Worm (Caenorhabditis elegans) whole organism, L1 larva: ENCODE measurements around the gene ppm-1.A.

Source experiments
- C04F5.9 ChIP-seq: sonication (generic microtip); optimal IDR thresholded peaks from 2 replicates; lab custom pipeline; 2016; ENCODE audit warnings: missing genetic modification characterization, missing compliant biosample characterization
- C16A3.4 ChIP-seq: fragments of 150-350 bp; optimal IDR thresholded peaks from 2 replicates; lab custom pipeline; 2014; ENCODE audit warnings: missing biosample characterization, missing genetic modification characterization
- C34B4.2 ChIP-seq: sonication (generic microtip); optimal IDR thresholded peaks from 2 replicates; lab custom pipeline; 2017; ENCODE audit warnings: mild to moderate bottlenecking, missing genetic modification characterization, missing compliant biosample characterization
- blmp-1 ChIP-seq: fragments of 150-350 bp; optimal IDR thresholded peaks from 2 replicates; lab custom pipeline; 2014; ENCODE audit warnings: missing biosample characterization, missing genetic modification characterization
- ceh-90 ChIP-seq: sonication (generic microtip); optimal IDR thresholded peaks from 2 replicates; lab custom pipeline; 2016; ENCODE audit warnings: missing genetic modification characterization, missing compliant biosample characterization
- ces-1 ChIP-seq: fragments of 150-350 bp; optimal IDR thresholded peaks from 2 replicates; lab custom pipeline; 2014; ENCODE audit warnings: missing biosample characterization, missing genetic modification reagents, missing genetic modification characterization
- efl-1 ChIP-seq, 4 experiments: fragments of 150-350 bp; optimal IDR thresholded peaks in 3 of 4; peaks in 1 of 4; 1 replicate in 1 of 4; 2 replicates in 3 of 4; lab custom pipeline; 2014; ENCODE audit warnings: missing biosample characterization in 2 of 4, missing genetic modification characterization in 2 of 4, missing genetic modification reagents in 2 of 4
- efl-3 ChIP-seq: fragments of 200-800 bp; sonication (Bioruptor generic); optimal IDR thresholded peaks from 2 replicates; lab custom pipeline; 2018; ENCODE audit warnings: mild to moderate bottlenecking, missing genetic modification characterization, missing compliant biosample characterization
- egl-27 ChIP-seq, 2 experiments: fragments of 150-350 bp in 1 of 2; sonication (generic microtip); optimal IDR thresholded peaks; 3 replicates each; lab custom pipeline; 2017 to 2018; ENCODE audit warnings: missing biosample characterization in 2 of 2, missing genetic modification characterization in 2 of 2, missing genetic modification reagents in 2 of 2
- elt-2 ChIP-seq: sonication (generic microtip); optimal IDR thresholded peaks from 2 replicates; lab custom pipeline; 2016; ENCODE audit warnings: missing genetic modification characterization, mild to moderate bottlenecking, inconsistent platforms, missing compliant biosample characterization, missing genetic modification reagents
- fkh-4 ChIP-seq: sonication (generic microtip); optimal IDR thresholded peaks from 2 replicates; lab custom pipeline; 2016; ENCODE audit warnings: missing compliant biosample characterization, missing genetic modification characterization, borderline replicate concordance
- fkh-8 ChIP-seq: sonication (generic microtip); optimal IDR thresholded peaks from 2 replicates; lab custom pipeline; 2016; ENCODE audit warnings: mild to moderate bottlenecking, missing genetic modification characterization, missing compliant biosample characterization
- hlh-17 ChIP-seq: fragments of 200-800 bp; sonication (Bioruptor generic); optimal IDR thresholded peaks from 2 replicates; lab custom pipeline; 2018; ENCODE audit warnings: missing genetic modification characterization, mild to moderate bottlenecking, missing compliant biosample characterization, moderate library complexity, borderline replicate concordance
- irx-1 ChIP-seq: sonication (generic microtip); optimal IDR thresholded peaks from 2 replicates; lab custom pipeline; 2016; ENCODE audit warnings: missing genetic modification characterization, missing compliant biosample characterization
- isw-1 ChIP-seq: fragments of 200-800 bp; sonication (Bioruptor generic); IDR thresholded peaks from 2 replicates; pipeline ENCODE4 v1.3.6; 2022; ENCODE audit warnings: missing genetic modification characterization, missing compliant biosample characterization
- lin-15B ChIP-seq: fragments of 150-350 bp; sonication (generic microtip); optimal IDR thresholded peaks from 3 replicates; lab custom pipeline; 2014; ENCODE audit warnings: missing biosample characterization, missing genetic modification characterization
- lir-3 ChIP-seq: sonication (generic microtip); optimal IDR thresholded peaks from 2 replicates; lab custom pipeline; 2016; ENCODE audit warnings: mild to moderate bottlenecking, missing genetic modification characterization, moderate library complexity, missing compliant biosample characterization; ENCODE audit not compliant: poor library complexity
- mab-9 ChIP-seq: fragments of 200-800 bp; sonication (Bioruptor generic); IDR thresholded peaks from 2 replicates; pipeline ENCODE4 v1.3.6; 2022; ENCODE audit warnings: missing genetic modification reagents, missing genetic modification characterization, missing compliant biosample characterization
- mdl-1 ChIP-seq, 2 experiments: fragments of 150-350 bp; optimal IDR thresholded peaks; 2 replicates each; lab custom pipeline; 2014 to 2017; ENCODE audit warnings: missing biosample characterization in 2 of 2, missing genetic modification characterization in 2 of 2, inconsistent platforms in 1 of 2
- mef-2 ChIP-seq: fragments of 150-350 bp; optimal IDR thresholded peaks from 2 replicates; lab custom pipeline; 2014; ENCODE audit warnings: missing biosample characterization, missing genetic modification characterization
- mep-1 ChIP-seq: fragments of 150-350 bp; optimal IDR thresholded peaks from 2 replicates; lab custom pipeline; 2014; ENCODE audit warnings: missing biosample characterization, missing genetic modification characterization
- nhr-11 ChIP-seq: fragments of 150-350 bp; optimal IDR thresholded peaks from 2 replicates; lab custom pipeline; 2014; ENCODE audit warnings: missing biosample characterization, missing genetic modification characterization
- nhr-12 ChIP-seq: sonication (generic microtip); optimal IDR thresholded peaks from 2 replicates; lab custom pipeline; 2017; ENCODE audit warnings: missing biosample characterization, missing genetic modification characterization
- nhr-20 ChIP-seq: sonication (generic microtip); optimal IDR thresholded peaks from 2 replicates; lab custom pipeline; 2016; ENCODE audit warnings: mild to moderate bottlenecking, missing genetic modification characterization, missing compliant biosample characterization
- nhr-28 ChIP-seq: fragments of 150-350 bp; optimal IDR thresholded peaks from 2 replicates; lab custom pipeline; 2014; ENCODE audit warnings: missing biosample characterization, missing genetic modification characterization
- nhr-47 ChIP-seq: sonication (generic microtip); optimal IDR thresholded peaks from 2 replicates; lab custom pipeline; 2016; ENCODE audit warnings: mild to moderate bottlenecking, missing genetic modification characterization, moderate library complexity, missing compliant biosample characterization
- nhr-71 ChIP-seq: sonication (generic microtip); optimal IDR thresholded peaks from 2 replicates; lab custom pipeline; 2016; ENCODE audit warnings: mild to moderate bottlenecking, missing genetic modification characterization, moderate library complexity, missing compliant biosample characterization
- nhr-77 ChIP-seq: fragments of 150-350 bp; optimal IDR thresholded peaks from 2 replicates; lab custom pipeline; 2014; ENCODE audit warnings: missing biosample characterization, missing genetic modification characterization
- nhr-85 ChIP-seq: sonication (generic microtip); peaks from one replicate; lab custom pipeline; 2016; ENCODE audit warnings: missing genetic modification characterization, inconsistent platforms, missing compliant biosample characterization
- pag-3 ChIP-seq: sonication (generic microtip); optimal IDR thresholded peaks from 2 replicates; lab custom pipeline; 2017; ENCODE audit warnings: missing genetic modification characterization, mild to moderate bottlenecking, missing compliant biosample characterization, antibody characterized with exemption, borderline replicate concordance; ENCODE audit not compliant: insufficient read depth
- pax-3 ChIP-seq: fragments of 200-800 bp; sonication (Bioruptor generic); optimal IDR thresholded peaks from 2 replicates; lab custom pipeline; 2018; ENCODE audit warnings: mild to moderate bottlenecking, missing genetic modification characterization, moderate library complexity, missing compliant biosample characterization
- pqm-1 ChIP-seq: sonication (generic microtip); optimal IDR thresholded peaks from 3 replicates; lab custom pipeline; 2017; ENCODE audit warnings: missing biosample characterization, missing genetic modification characterization
- snu-23 ChIP-seq: sonication (generic microtip); optimal IDR thresholded peaks from 2 replicates; lab custom pipeline; 2016; ENCODE audit warnings: missing genetic modification characterization, missing compliant biosample characterization
- sox-4 ChIP-seq: sonication (generic microtip); optimal IDR thresholded peaks from 2 replicates; lab custom pipeline; 2016; ENCODE audit warnings: missing genetic modification characterization, missing compliant biosample characterization
- sup-37 ChIP-seq: fragments of 200-800 bp; sonication (Bioruptor generic); optimal IDR thresholded peaks from 2 replicates; lab custom pipeline; 2018; ENCODE audit warnings: mild to moderate bottlenecking, missing genetic modification characterization, missing compliant biosample characterization
- swsn-7 ChIP-seq: sonication (generic microtip); optimal IDR thresholded peaks from 2 replicates; lab custom pipeline; 2016; ENCODE audit warnings: missing genetic modification characterization, missing compliant biosample characterization
- tlp-1 ChIP-seq: fragments of 150-350 bp; optimal IDR thresholded peaks from 2 replicates; lab custom pipeline; 2014; ENCODE audit warnings: missing biosample characterization, missing genetic modification characterization
- unc-30 ChIP-seq: sonication (generic microtip); optimal IDR thresholded peaks from 2 replicates; lab custom pipeline; 2017; ENCODE audit warnings: missing biosample characterization, missing genetic modification characterization
- unc-86 ChIP-seq: sonication (generic microtip); optimal IDR thresholded peaks from 2 replicates; lab custom pipeline; 2016; ENCODE audit warnings: missing genetic modification characterization, missing compliant biosample characterization
- xbp-1 ChIP-seq: sonication (generic microtip); optimal IDR thresholded peaks from 2 replicates; lab custom pipeline; 2016; ENCODE audit warnings: missing genetic modification characterization, missing compliant biosample characterization
- zag-1 ChIP-seq: fragments of 150-350 bp; optimal IDR thresholded peaks from 2 replicates; lab custom pipeline; 2014; ENCODE audit warnings: missing biosample characterization, missing genetic modification characterization
- ztf-11 ChIP-seq, 2 experiments: sonication (generic microtip); optimal IDR thresholded peaks; 2 replicates each; lab custom pipeline; 2016 to 2017; ENCODE audit warnings: missing genetic modification characterization in 2 of 2, missing biosample characterization in 1 of 2, missing compliant biosample characterization in 1 of 2
- ztf-4 ChIP-seq: fragments of 150-350 bp; optimal IDR thresholded peaks from 2 replicates; lab custom pipeline; 2014; ENCODE audit warnings: missing biosample characterization, missing genetic modification characterization

The ppm-1.A gene

ce11 chrV:10535325-10535724 is 863 bp downstream of the ppm-1.A start (continued):
- TF ChIP-seq pqm-1 (tag; lab: Kevin White, UChicago): no peak
- peak in 1 of 2 experiments; percentile 27 for TF ChIP-seq efl-1 (optimal IDR thresholded peaks at IDR 0.05; lab: Kevin White, UChicago)
- peak; percentile 13 to 93 for TF ChIP-seq efl-1 (GFP tag; optimal IDR thresholded peaks at IDR 0.05 in 1 of 2; lab: Kevin White, UChicago)
- TF ChIP-seq pag-3 (tag; lab: Kevin White, UChicago): no peak
- no peak for TF ChIP-seq egl-27 (tag; optimal IDR thresholded peaks at IDR 0.05; lab: Kevin White, UChicago)
- no peak for TF ChIP-seq nhr-12 (tag; lab: Kevin White, UChicago)
- no peak for TF ChIP-seq lir-3 (tag; lab: Kevin White, UChicago)
- no peak for TF ChIP-seq nhr-28 (tag; lab: Kevin White, UChicago)
- TF ChIP-seq mep-1: peak; percentile 42
- no peak for TF ChIP-seq unc-30 (tag; lab: Kevin White, UChicago)
- no peak for TF ChIP-seq hlh-17 (GFP tag; lab: Kevin White, UChicago)
- no peak for TF ChIP-seq nhr-11 (tag; lab: Kevin White, UChicago)
- TF ChIP-seq C34B4.2 (tag; lab: Kevin White, UChicago): no peak
- TF ChIP-seq nhr-71 (tag; lab: Kevin White, UChicago): peak; percentile 63
- peak in 1 of 2 experiments; percentile 31 for TF ChIP-seq mdl-1 (tag; optimal IDR thresholded peaks at IDR 0.05; lab: Kevin White, UChicago)
- no peak for TF ChIP-seq lin-15B
- no peak for TF ChIP-seq C04F5.9 (tag; lab: Kevin White, UChicago)
- TF ChIP-seq fkh-8 (tag; lab: Kevin White, UChicago): peak; percentile 50
- no peak for TF ChIP-seq sox-4 (tag; lab: Kevin White, UChicago)
- peak; percentile 44 for TF ChIP-seq blmp-1 (tag; lab: Kevin White, UChicago)
- TF ChIP-seq pax-3 (tag; lab: Kevin White, UChicago): no peak
- no peak for TF ChIP-seq tlp-1 (tag; lab: Kevin White, UChicago)
- no peak for TF ChIP-seq nhr-85 (tag; lab: Kevin White, UChicago)

ce11 chrV:10532725-10533124 is 3.5 kb downstream of the ppm-1.A start, which contains the start of gene txt-10:
TSS of gene txt-10 (minus strand) at chrV:10532825.
- no peak for TF ChIP-seq irx-1 (tag; lab: Kevin White, UChicago)
- no peak for TF ChIP-seq nhr-47 (tag; lab: Kevin White, UChicago)
- TF ChIP-seq efl-3 (GFP tag; lab: Kevin White, UChicago): no peak
- no peak for TF ChIP-seq mdl-1 (tag; optimal IDR thresholded peaks at IDR 0.05; lab: Kevin White, UChicago)
- no peak for TF ChIP-seq ces-1 (GFP tag; lab: Kevin White, UChicago)
- no peak for TF ChIP-seq C34B4.2 (tag; lab: Kevin White, UChicago)
- no peak for TF ChIP-seq elt-2
- TF ChIP-seq nhr-85 (tag; lab: Kevin White, UChicago): no peak
- TF ChIP-seq zag-1 (tag; lab: Kevin White, UChicago): no peak

ce11 chrV:10529600-10529999 is 6.6 kb downstream of the ppm-1.A start:
- TF ChIP-seq blmp-1 (tag; lab: Kevin White, UChicago) (peak; percentile 93), ztf-4 (tag; lab: Kevin White, UChicago) (no peak), egl-27 (tag; optimal IDR thresholded peaks at IDR 0.05; lab: Kevin White, UChicago) (no peak), unc-86 (no peak), swsn-7 (tag; lab: Kevin White, UChicago) (no peak)
- TF ChIP-seq, all 84 proteins: peak for 1

ce11 chrV:10528500-10528899 is 7.7 kb downstream of the ppm-1.A start, which contains the start of gene F25D1.3:
TSS of gene F25D1.3 (plus strand) at chrV:10528724.
- TF ChIP-seq blmp-1 (tag; lab: Kevin White, UChicago) (peak; percentile 96), irx-1 (tag; lab: Kevin White, UChicago) (no peak)

- TF ChIP-seq swsn-7 (tag; lab: Kevin White, UChicago): peak; percentile 80
- TF ChIP-seq ztf-11 (tag; optimal IDR thresholded peaks at IDR 0.05; lab: Kevin White, UChicago): peak in 1 of 2 experiments; percentile 94
- TF ChIP-seq sup-37 (GFP tag; lab: Kevin White, UChicago): peak; percentile 20
- TF ChIP-seq nhr-77 (tag; lab: Kevin White, UChicago): no peak
- peak; percentile 80 for TF ChIP-seq xbp-1
- TF ChIP-seq unc-30 (tag; lab: Kevin White, UChicago): no peak
- no peak for TF ChIP-seq tlp-1 (tag; lab: Kevin White, UChicago)
- TF ChIP-seq snu-23: peak; percentile 86
- peak; percentile 77 for TF ChIP-seq isw-1 (GFP tag; lab: Robert Waterston, UW)
- peak; percentile 28 for TF ChIP-seq pag-3 (tag; lab: Kevin White, UChicago)
- TF ChIP-seq pax-3 (tag; lab: Kevin White, UChicago): peak; percentile 82
- TF ChIP-seq ceh-90 (tag; lab: Kevin White, UChicago): peak; percentile 94
- no peak for TF ChIP-seq pqm-1 (tag; lab: Kevin White, UChicago)
- peak; percentile 91 for TF ChIP-seq fkh-4 (tag; lab: Kevin White, UChicago)
- TF ChIP-seq C16A3.4: peak; percentile 46
- peak; percentile 70 for TF ChIP-seq mab-9 (GFP tag; lab: Robert Waterston, UW)
- TF ChIP-seq nhr-20 (tag; lab: Kevin White, UChicago): peak; percentile 82
- TF ChIP-seq mef-2 (tag; lab: Kevin White, UChicago): no peak
These were observed 10.3 kb downstream of the ppm-1.A start, which contains the start of the genes C35A5.8 and hda-11 for ce11 chrV:10525902-10526301. TSS of gene C35A5.8 (minus strand) at chrV:10525908. TSS of gene hda-11 (plus strand) at chrV:10526184.
